Fruit fly (Drosophila melanogaster) whole organism, embryonic: Measurements from ENCODE around the gene CG18213.

Experiments
- B-H1 ChIP-seq: fragments of 200-800 bp; sonication (Bioruptor generic); IDR thresholded peaks from 3 replicates; pipeline ENCODE4 v1.3.6; 2022; ENCODE audit warnings: missing biosample characterization, missing genetic modification characterization
- CG10543 ChIP-seq: fragments of 200-800 bp; sonication (Bioruptor generic); optimal IDR thresholded peaks from 3 replicates; lab custom pipeline; 2017; ENCODE audit warnings: missing biosample characterization, mild to moderate bottlenecking, missing genetic modification characterization, moderate library complexity
- CG10979 ChIP-seq: fragments of 200-800 bp; sonication (Bioruptor generic); optimal IDR thresholded peaks from 2 replicates; lab custom pipeline; 2018; ENCODE audit warnings: missing biosample characterization, mild to moderate bottlenecking, missing genetic modification characterization, moderate library complexity
- CG11696 ChIP-seq: fragments of 200-800 bp; sonication (Bioruptor generic); IDR thresholded peaks from 2 replicates; pipeline ENCODE4 v1.3.6; 2022; ENCODE audit warnings: missing biosample characterization, missing genetic modification characterization
- CG1233 ChIP-seq: fragments of 200-800 bp; sonication (Bioruptor generic); optimal IDR thresholded peaks from 4 replicates; lab custom pipeline; 2018; ENCODE audit warnings: missing biosample characterization, mild to moderate bottlenecking, missing genetic modification characterization
- CG12391 ChIP-seq: fragments of 200-800 bp; sonication (Bioruptor generic); optimal IDR thresholded peaks from 3 replicates; lab custom pipeline; 2018; ENCODE audit warnings: missing biosample characterization, mild to moderate bottlenecking, missing genetic modification characterization, moderate library complexity
- CG13296 ChIP-seq: fragments of 200-800 bp; sonication (Bioruptor generic); optimal IDR thresholded peaks from 3 replicates; lab custom pipeline; 2018; ENCODE audit warnings: missing biosample characterization, mild to moderate bottlenecking, missing genetic modification characterization
- CG15073 ChIP-seq: fragments of 200-800 bp; sonication (Bioruptor generic); optimal IDR thresholded peaks from 2 replicates; lab custom pipeline; 2016; ENCODE audit warnings: missing biosample characterization, missing genetic modification characterization
- CG15514 ChIP-seq: fragments of 200-800 bp; sonication (Bioruptor generic); optimal IDR thresholded peaks from 3 replicates; lab custom pipeline; 2017; ENCODE audit warnings: missing biosample characterization, missing genetic modification characterization, mild to moderate bottlenecking, moderate library complexity, missing genetic modification reagents
- CG18619 ChIP-seq: fragments of 200-800 bp; sonication (Bioruptor generic); optimal IDR thresholded peaks from 3 replicates; lab custom pipeline; 2017; ENCODE audit warnings: missing biosample characterization, mild to moderate bottlenecking, missing genetic modification characterization
- CG2129 ChIP-seq: fragments of 200-800 bp; sonication (Bioruptor generic); IDR thresholded peaks from 2 replicates; pipeline ENCODE4 v1.3.6; 2022; ENCODE audit warnings: missing biosample characterization, missing genetic modification characterization; ENCODE audit not compliant: partially characterized antibody
- CG30431 ChIP-seq: fragments of 200-800 bp; sonication (Bioruptor generic); optimal IDR thresholded peaks from 2 replicates; lab custom pipeline; 2017; ENCODE audit warnings: missing biosample characterization, missing genetic modification characterization
- CG31388 ChIP-seq: fragments of 200-800 bp; sonication (Bioruptor generic); optimal IDR thresholded peaks from 2 replicates; lab custom pipeline; 2016; ENCODE audit warnings: missing biosample characterization, missing genetic modification characterization
- CG32532 ChIP-seq: fragments of 200-800 bp; sonication (Bioruptor generic); IDR thresholded peaks from 2 replicates; pipeline ENCODE4 v1.3.6; 2022; ENCODE audit warnings: missing biosample characterization, missing genetic modification characterization
- CG3407 ChIP-seq: fragments of 200-800 bp; sonication (Bioruptor generic); optimal IDR thresholded peaks from 2 replicates; lab custom pipeline; 2018; ENCODE audit warnings: missing biosample characterization, mild to moderate bottlenecking, missing genetic modification characterization
- CG3838 ChIP-seq: fragments of 200-800 bp; sonication (Bioruptor generic); optimal IDR thresholded peaks from 3 replicates; lab custom pipeline; 2016; ENCODE audit warnings: missing biosample characterization, missing genetic modification characterization
- CG6791 ChIP-seq: fragments of 200-800 bp; sonication (Bioruptor generic); IDR thresholded peaks from 3 replicates; pipeline ENCODE4 v1.3.6; 2022; ENCODE audit warnings: missing biosample characterization, missing genetic modification characterization; ENCODE audit not compliant: partially characterized antibody
- CG7271 ChIP-seq: fragments of 200-800 bp; sonication (Bioruptor generic); optimal IDR thresholded peaks from 2 replicates; lab custom pipeline; 2018; ENCODE audit warnings: missing biosample characterization, mild to moderate bottlenecking, missing genetic modification characterization, moderate library complexity
- CG7839 ChIP-seq: fragments of 200-800 bp; sonication (Bioruptor generic); optimal IDR thresholded peaks from 3 replicates; lab custom pipeline; 2018; ENCODE audit warnings: missing biosample characterization, mild to moderate bottlenecking, missing genetic modification characterization, moderate library complexity
- CG7928 ChIP-seq: fragments of 200-800 bp; sonication (Bioruptor generic); optimal IDR thresholded peaks from 2 replicates; lab custom pipeline; 2017; ENCODE audit warnings: missing biosample characterization, mild to moderate bottlenecking, missing genetic modification characterization
- D ChIP-seq, 2 experiments: fragments of 200-800 bp in 1 of 2; fragments of >200 bp in 1 of 2; sonication (Bioruptor generic) in 1 of 2; optimal IDR thresholded peaks; 2 replicates in 1 of 2; 3 replicates in 1 of 2; lab custom pipeline; 2017; ENCODE audit warnings: mild to moderate bottlenecking in 1 of 2, missing biosample characterization in 1 of 2, missing genetic modification characterization in 1 of 2, missing genetic modification reagents in 1 of 2
- Dip3 ChIP-seq: fragments of 200-800 bp; sonication (Bioruptor generic); optimal IDR thresholded peaks from 3 replicates; lab custom pipeline; 2016; ENCODE audit warnings: missing biosample characterization, missing genetic modification characterization
- ERR ChIP-seq: fragments of 200-800 bp; sonication (Bioruptor generic); optimal IDR thresholded peaks from 2 replicates; lab custom pipeline; 2016; ENCODE audit warnings: missing biosample characterization, missing genetic modification characterization
- Ets65A ChIP-seq: fragments of 200-800 bp; sonication (Bioruptor generic); peaks from one replicate; lab custom pipeline; 2016; ENCODE audit warnings: missing biosample characterization, missing genetic modification characterization
- Fer3 ChIP-seq: fragments of 200-800 bp; sonication (Bioruptor generic); optimal IDR thresholded peaks from 2 replicates; lab custom pipeline; 2018; ENCODE audit warnings: missing biosample characterization, mild to moderate bottlenecking, missing genetic modification characterization, moderate library complexity
- HLH54F ChIP-seq: fragments of 200-800 bp; sonication (Bioruptor generic); optimal IDR thresholded peaks from 3 replicates; lab custom pipeline; 2016; ENCODE audit warnings: missing biosample characterization, missing genetic modification characterization
- HmgZ ChIP-seq: fragments of 200-800 bp; sonication (Bioruptor generic); optimal IDR thresholded peaks from 2 replicates; lab custom pipeline; 2018; ENCODE audit warnings: missing biosample characterization, mild to moderate bottlenecking, missing genetic modification characterization
- Hr39 ChIP-seq: fragments of >200 bp; optimal IDR thresholded peaks from 2 replicates; lab custom pipeline; 2017
- Hr51 ChIP-seq, 2 experiments: fragments of 200-800 bp; sonication (Bioruptor generic); optimal IDR thresholded peaks; 2 replicates in 1 of 2; 3 replicates in 1 of 2; lab custom pipeline; 2016 to 2018; ENCODE audit warnings: missing biosample characterization in 2 of 2, missing genetic modification characterization in 2 of 2, mild to moderate bottlenecking in 1 of 2, moderate library complexity in 1 of 2
- Mad ChIP-seq: fragments of 200-800 bp; sonication (Bioruptor generic); optimal IDR thresholded peaks from 2 replicates; lab custom pipeline; 2016; ENCODE audit warnings: missing biosample characterization, missing genetic modification characterization
- Myb ChIP-seq: fragments of 200-800 bp; sonication (Bioruptor generic); optimal IDR thresholded peaks from 2 replicates; lab custom pipeline; 2016; ENCODE audit warnings: missing biosample characterization, missing genetic modification characterization
- Opbp ChIP-seq: fragments of 200-800 bp; sonication (Bioruptor generic); IDR thresholded peaks from 3 replicates; pipeline ENCODE4 v1.3.6; 2022; ENCODE audit warnings: missing biosample characterization, missing genetic modification characterization; ENCODE audit not compliant: partially characterized antibody
- Sry-δ ChIP-seq: fragments of 200-800 bp; sonication (Bioruptor generic); optimal IDR thresholded peaks from 2 replicates; lab custom pipeline; 2016; ENCODE audit warnings: missing biosample characterization, missing genetic modification characterization
- Stat92E ChIP-seq, 3 experiments: fragments of >200 bp in 2 of 3; fragments of 200-800 bp in 1 of 3; sonication (Bioruptor generic) in 1 of 3; optimal IDR thresholded peaks; 2 replicates each; lab custom pipeline; 2017 to 2019; ENCODE audit warnings: missing biosample characterization in 3 of 3, missing genetic modification characterization in 3 of 3, mild to moderate bottlenecking in 1 of 3, moderate library complexity in 1 of 3
- Usf ChIP-seq: fragments of 200-800 bp; sonication (Bioruptor generic); optimal IDR thresholded peaks from 2 replicates; lab custom pipeline; 2017; ENCODE audit warnings: missing genotype, missing biosample characterization, missing genetic modification characterization
- al ChIP-seq: fragments of 200-800 bp; sonication (Bioruptor generic); IDR thresholded peaks from 2 replicates; pipeline ENCODE4 v1.3.6; 2022; ENCODE audit warnings: missing biosample characterization, missing genetic modification characterization
- bowl ChIP-seq: fragments of 200-800 bp; sonication (Bioruptor generic); IDR thresholded peaks from 2 replicates; pipeline ENCODE4 v1.3.6; 2022; ENCODE audit warnings: missing biosample characterization, missing genetic modification characterization
- caup ChIP-seq: fragments of 200-800 bp; sonication (Bioruptor generic); optimal IDR thresholded peaks from 3 replicates; lab custom pipeline; 2017; ENCODE audit warnings: missing biosample characterization, mild to moderate bottlenecking, missing genetic modification characterization, moderate library complexity; ENCODE audit not compliant: severe bottlenecking
- da ChIP-seq: fragments of 200-800 bp; sonication (Bioruptor generic); optimal IDR thresholded peaks from 2 replicates; lab custom pipeline; 2016; ENCODE audit warnings: missing biosample characterization, missing genetic modification characterization
- emc ChIP-seq: fragments of 200-800 bp; sonication (Bioruptor generic); optimal IDR thresholded peaks from 2 replicates; lab custom pipeline; 2016; ENCODE audit warnings: missing biosample characterization, missing genetic modification characterization
- fd102C ChIP-seq: fragments of 200-800 bp; sonication (Bioruptor generic); optimal IDR thresholded peaks from 2 replicates; lab custom pipeline; 2018; ENCODE audit warnings: missing biosample characterization, mild to moderate bottlenecking, missing genetic modification characterization, moderate library complexity
- jing ChIP-seq: fragments of 200-800 bp; sonication (Bioruptor generic); optimal IDR thresholded peaks from 2 replicates; lab custom pipeline; 2018; ENCODE audit warnings: missing biosample characterization, mild to moderate bottlenecking, missing genetic modification characterization
- lov ChIP-seq, 2 experiments: fragments of 200-800 bp in 1 of 2; fragments of >200 bp in 1 of 2; sonication (Bioruptor generic) in 1 of 2; IDR thresholded peaks in 1 of 2; optimal IDR thresholded peaks in 1 of 2; 2 replicates in 1 of 2; 3 replicates in 1 of 2; pipeline versions ENCODE4 v1.3.6 to Lab custom; 2017 to 2022; ENCODE audit warnings: missing biosample characterization in 1 of 2, missing genetic modification characterization in 1 of 2
- org-1 ChIP-seq: fragments of 200-800 bp; sonication (Bioruptor generic); optimal IDR thresholded peaks from 2 replicates; lab custom pipeline; 2017; ENCODE audit warnings: missing biosample characterization, missing genetic modification characterization
- repo ChIP-seq: fragments of 200-800 bp; sonication (Bioruptor generic); optimal IDR thresholded peaks from 2 replicates; lab custom pipeline; 2016; ENCODE audit warnings: missing biosample characterization, missing genetic modification characterization
- sr ChIP-seq: fragments of 200-800 bp; sonication (Bioruptor generic); IDR thresholded peaks from 3 replicates; pipeline ENCODE4 v1.3.6; 2022; ENCODE audit warnings: missing biosample characterization, missing genetic modification characterization
- zen2 ChIP-seq: fragments of 200-800 bp; sonication (Bioruptor generic); IDR thresholded peaks from 3 replicates; pipeline ENCODE4 v1.3.6; 2022; ENCODE audit warnings: missing biosample characterization, missing genetic modification characterization; ENCODE audit not compliant: partially characterized antibody

The CG18213 gene

DNA sequence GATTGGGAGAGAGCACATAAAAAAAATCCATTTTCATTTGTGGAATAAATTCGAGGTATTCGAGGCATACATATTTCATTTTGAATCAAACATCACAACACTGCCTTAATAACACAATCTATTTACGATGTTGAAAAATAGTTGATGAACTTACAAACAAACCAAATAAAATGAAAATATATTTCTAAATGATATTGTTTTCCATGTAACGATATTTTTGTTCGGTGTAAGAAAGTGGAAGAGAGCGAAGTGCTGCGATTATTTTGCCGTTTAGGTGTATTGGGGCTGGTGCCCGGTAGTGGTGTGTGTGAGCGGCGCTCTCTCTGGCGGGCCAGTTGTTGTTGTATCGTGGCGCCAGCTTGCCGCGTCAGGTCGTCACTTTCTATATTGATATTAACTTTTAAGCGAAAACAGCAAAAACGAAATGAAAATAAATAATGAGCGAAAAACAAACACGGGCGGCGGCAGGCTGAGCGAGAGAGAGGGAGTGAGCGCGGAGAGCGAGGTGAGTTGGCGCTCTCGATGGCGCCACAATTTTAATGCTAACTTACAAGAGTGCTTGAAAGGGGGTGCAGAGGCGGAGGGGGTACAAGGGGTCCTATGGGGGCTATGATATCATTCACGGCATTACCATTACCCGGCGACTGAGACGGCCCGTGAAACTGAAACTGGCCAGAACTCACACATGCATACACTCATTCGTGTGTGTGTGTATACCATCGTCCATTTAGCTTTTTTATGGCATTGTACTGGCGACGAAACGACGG is 25.2 kb upstream of the CG18213 start (continued):
- no peak for TF ChIP-seq D (optimal IDR thresholded peaks at IDR 0.05; lab: Kevin White, UChicago)
- TF ChIP-seq D (GFP tag; optimal IDR thresholded peaks at IDR 0.05; lab: Kevin White, UChicago) = peak; percentile 92
- TF ChIP-seq Dip3 (GFP tag; lab: Kevin White, UChicago) = peak; percentile 93
- peak; percentile 75 for TF ChIP-seq CG31388 (GFP tag; lab: Kevin White, UChicago)
- no peak for TF ChIP-seq Hr39 (lab: Kevin White, UChicago)
- TF ChIP-seq HmgZ = peak; percentile 91
- peak; percentile 95 for TF ChIP-seq CG10979 (tag; lab: Kevin White, UChicago)
- TF ChIP-seq CG12391 (tag; lab: Kevin White, UChicago) = peak; percentile 97
- peak; percentile 62; the same call in 1 of the 2 replicates for TF ChIP-seq bowl (GFP tag; lab: Robert Waterston, UW)
- peak; percentile 81 for TF ChIP-seq Mad (GFP tag; lab: Kevin White, UChicago)
- TF ChIP-seq CG3407 (GFP tag; lab: Kevin White, UChicago) = peak; percentile 84
- peak; percentile 83 for TF ChIP-seq CG1233 (GFP tag; lab: Kevin White, UChicago)
- peak; percentile 75 for TF ChIP-seq al (GFP tag; lab: Robert Waterston, UW)
- TF ChIP-seq CG30431 = peak; percentile 82
- peak; percentile 82 to 97 for TF ChIP-seq Hr51 (GFP tag; optimal IDR thresholded peaks at IDR 0.05; lab: Kevin White, UChicago)
- peak; percentile 78 for TF ChIP-seq CG15514 (GFP tag; lab: Kevin White, UChicago)
- no peak for TF ChIP-seq CG2129 (GFP tag; lab: Robert Waterston, UW)
- peak; percentile 65 for TF ChIP-seq CG7928 (GFP tag; lab: Kevin White, UChicago)
- peak; percentile 45; the same call in 2 of the 3 replicates for TF ChIP-seq sr (GFP tag; lab: Robert Waterston, UW)
- TF ChIP-seq repo = peak; percentile 57
- TF ChIP-seq Sry-δ (GFP tag; lab: Kevin White, UChicago) = peak; percentile 48
- TF ChIP-seq ERR = peak; percentile 84
- TF ChIP-seq CG10543 (GFP tag; lab: Kevin White, UChicago) = peak; percentile 97
- TF ChIP-seq jing (GFP tag; lab: Kevin White, UChicago) = peak; percentile 90
- TF ChIP-seq Opbp (GFP tag; lab: Robert Waterston, UW) = 0 out of 3 replicates have a peak, but pooled peaks have one; percentile 37
- TF ChIP-seq Ets65A = peak; percentile 96
- no peak for TF ChIP-seq CG6791 (GFP tag; lab: Robert Waterston, UW)
- peak; percentile 91 for TF ChIP-seq HLH54F (GFP tag; lab: Kevin White, UChicago)
- TF ChIP-seq emc = peak; percentile 71
- TF ChIP-seq B-H1 = peak; percentile 85
- TF ChIP-seq CG11696 (GFP tag; lab: Robert Waterston, UW) = peak; percentile 74
- no peak for TF ChIP-seq zen2 (GFP tag; lab: Robert Waterston, UW)
- TF ChIP-seq CG3838 (GFP tag; lab: Kevin White, UChicago) = peak; percentile 83
- peak; percentile 82 for TF ChIP-seq Usf (GFP tag; lab: Kevin White, UChicago)
- no peak for TF ChIP-seq lov (optimal IDR thresholded peaks at IDR 0.05; lab: Kevin White, UChicago)
- TF ChIP-seq lov (GFP tag; IDR thresholded peaks at IDR 0.05; lab: Robert Waterston, UW) = peak; percentile 66
- TF ChIP-seq Stat92E (GFP tag; optimal IDR thresholded peaks at IDR 0.05; lab: Kevin White, UChicago) = peak in 1 of 3 experiments; percentile 78
- peak; percentile 96 for TF ChIP-seq org-1 (GFP tag; lab: Kevin White, UChicago)
- peak; percentile 76 for TF ChIP-seq Myb (GFP tag; lab: Kevin White, UChicago)
- TF ChIP-seq CG7271 = peak; percentile 48
- TF ChIP-seq caup (GFP tag; lab: Kevin White, UChicago) = peak; percentile 79
- TF ChIP-seq CG15073 (GFP tag; lab: Kevin White, UChicago) = peak; percentile 45
- TF ChIP-seq CG32532 (GFP tag; lab: Robert Waterston, UW) = peak; percentile 87
- TF ChIP-seq CG13296 (GFP tag; lab: Kevin White, UChicago) = peak; percentile 89
- TF ChIP-seq CG7839 (tag; lab: Kevin White, UChicago) = peak; percentile 95
- peak; percentile 93 for TF ChIP-seq Fer3 (tag; lab: Kevin White, UChicago)
- peak; percentile 83 for TF ChIP-seq da (GFP tag; lab: Kevin White, UChicago)
- TF ChIP-seq fd102C (GFP tag; lab: Kevin White, UChicago) = no peak
- TF ChIP-seq CG18619 (GFP tag; lab: Kevin White, UChicago) = peak; percentile 92
